Fruit fly (Drosophila melanogaster) whole organism, embryonic: ENCODE results near the gene CG14657.

Experiments
- Bdp1 ChIP-seq: fragments of 200-800 bp; sonication (Bioruptor generic); optimal IDR thresholded peaks from 3 replicates; lab custom pipeline; 2016; ENCODE audit warnings: missing biosample characterization, missing genetic modification characterization
- CG10654 ChIP-seq: fragments of 200-800 bp; sonication (Bioruptor generic); optimal IDR thresholded peaks from 2 replicates; lab custom pipeline; 2016; ENCODE audit warnings: missing biosample characterization, missing genetic modification characterization
- CG12299 ChIP-seq: fragments of 200-800 bp; sonication (Bioruptor generic); optimal IDR thresholded peaks from 2 replicates; lab custom pipeline; 2018; ENCODE audit warnings: missing biosample characterization, mild to moderate bottlenecking, missing genetic modification characterization
- CG13287 ChIP-seq: fragments of 200-800 bp; sonication (Bioruptor generic); IDR thresholded peaks from 2 replicates; pipeline ENCODE4 v1.3.6; 2022; ENCODE audit warnings: missing biosample characterization, missing genetic modification characterization; ENCODE audit not compliant: partially characterized antibody
- CG13624 ChIP-seq: fragments of 200-800 bp; sonication (Bioruptor generic); optimal IDR thresholded peaks from 2 replicates; lab custom pipeline; 2016; ENCODE audit warnings: missing biosample characterization, missing genetic modification characterization
- CG14050 ChIP-seq: fragments of 200-800 bp; sonication (Bioruptor generic); IDR thresholded peaks from 3 replicates; pipeline ENCODE4 v1.3.6; 2022; ENCODE audit warnings: missing biosample characterization, missing genetic modification characterization
- CG14710 ChIP-seq: fragments of 200-800 bp; sonication (Bioruptor generic); optimal IDR thresholded peaks from 3 replicates; lab custom pipeline; 2019; ENCODE audit warnings: missing biosample characterization, mild to moderate bottlenecking, missing genetic modification characterization, moderate library complexity
- CG15514 ChIP-seq: fragments of 200-800 bp; sonication (Bioruptor generic); optimal IDR thresholded peaks from 3 replicates; lab custom pipeline; 2017; ENCODE audit warnings: missing biosample characterization, missing genetic modification characterization, mild to moderate bottlenecking, moderate library complexity, missing genetic modification reagents
- CG17361 ChIP-seq: fragments of 200-800 bp; sonication (Bioruptor generic); IDR thresholded peaks from 3 replicates; pipeline ENCODE4 v1.3.6; 2022; ENCODE audit warnings: missing biosample characterization, missing genetic modification characterization
- CG18619 ChIP-seq: fragments of 200-800 bp; sonication (Bioruptor generic); optimal IDR thresholded peaks from 3 replicates; lab custom pipeline; 2017; ENCODE audit warnings: missing biosample characterization, mild to moderate bottlenecking, missing genetic modification characterization
- CG2712 ChIP-seq: fragments of 200-800 bp; optimal IDR thresholded peaks from 3 replicates; lab custom pipeline; 2019; ENCODE audit warnings: missing biosample characterization, mild to moderate bottlenecking, missing genetic modification characterization, moderate library complexity
- CG30431 ChIP-seq: fragments of 200-800 bp; sonication (Bioruptor generic); optimal IDR thresholded peaks from 2 replicates; lab custom pipeline; 2017; ENCODE audit warnings: missing biosample characterization, missing genetic modification characterization
- CG32532 ChIP-seq: fragments of 200-800 bp; sonication (Bioruptor generic); IDR thresholded peaks from 2 replicates; pipeline ENCODE4 v1.3.6; 2022; ENCODE audit warnings: missing biosample characterization, missing genetic modification characterization
- CG3281 ChIP-seq: fragments of 200-800 bp; sonication (Bioruptor generic); optimal IDR thresholded peaks from 3 replicates; lab custom pipeline; 2017; ENCODE audit warnings: missing biosample characterization, mild to moderate bottlenecking, missing genetic modification characterization
- CG34422 ChIP-seq: fragments of 200-800 bp; sonication (Bioruptor generic); IDR thresholded peaks from 3 replicates; pipeline ENCODE4 v1.3.6; 2022; ENCODE audit warnings: missing biosample characterization, missing genetic modification characterization
- CG6683 ChIP-seq: fragments of 200-800 bp; sonication (Bioruptor generic); optimal IDR thresholded peaks from 2 replicates; lab custom pipeline; 2017; ENCODE audit warnings: missing biosample characterization, mild to moderate bottlenecking, missing genetic modification characterization, missing genetic modification reagents
- CG7745 ChIP-seq: fragments of 200-800 bp; sonication (Bioruptor generic); optimal IDR thresholded peaks from 2 replicates; lab custom pipeline; 2018; ENCODE audit warnings: missing biosample characterization, mild to moderate bottlenecking, missing genetic modification characterization, moderate library complexity
- CG8478 ChIP-seq: fragments of >200 bp; optimal IDR thresholded peaks from 2 replicates; lab custom pipeline; 2018
- CG9727 ChIP-seq: fragments of 200-800 bp; sonication (Bioruptor generic); optimal IDR thresholded peaks from 3 replicates; lab custom pipeline; 2017; ENCODE audit warnings: missing biosample characterization, mild to moderate bottlenecking, missing genetic modification characterization
- CG9797 ChIP-seq: fragments of 200-800 bp; sonication (Bioruptor generic); optimal IDR thresholded peaks from 3 replicates; lab custom pipeline; 2018; ENCODE audit warnings: missing biosample characterization, mild to moderate bottlenecking, missing genetic modification characterization
- Dll ChIP-seq: fragments of 200-800 bp; sonication (Bioruptor generic); IDR thresholded peaks from 4 replicates; pipeline ENCODE4 v1.3.6; 2022; ENCODE audit warnings: missing biosample characterization, missing genetic modification characterization; ENCODE audit not compliant: partially characterized antibody
- Dref ChIP-seq: fragments of 200-800 bp; sonication (Bioruptor generic); IDR thresholded peaks from 2 replicates; pipeline ENCODE4 v1.3.6; 2022; ENCODE audit warnings: missing biosample characterization, missing genetic modification characterization
- Elba2 ChIP-seq: fragments of 200-800 bp; sonication (Bioruptor generic); optimal IDR thresholded peaks from 3 replicates; lab custom pipeline; 2016; ENCODE audit warnings: missing biosample characterization, missing genetic modification characterization
- Ets97D ChIP-seq: fragments of 200-800 bp; sonication (Bioruptor generic); optimal IDR thresholded peaks from 3 replicates; lab custom pipeline; 2016; ENCODE audit warnings: missing biosample characterization, missing genetic modification characterization
- H2.0 ChIP-seq: fragments of 200-800 bp; sonication (Bioruptor generic); IDR thresholded peaks from 2 replicates; pipeline ENCODE4 v1.3.6; 2022; ENCODE audit warnings: missing biosample characterization, missing genetic modification characterization
- HmgD ChIP-seq: fragments of 200-800 bp; sonication (Bioruptor generic); optimal IDR thresholded peaks from 3 replicates; lab custom pipeline; 2016; ENCODE audit warnings: missing biosample characterization, missing genetic modification characterization
- Lhr ChIP-seq: fragments of 200-800 bp; sonication (Bioruptor generic); optimal IDR thresholded peaks from 3 replicates; lab custom pipeline; 2017; ENCODE audit warnings: mild to moderate bottlenecking, missing biosample characterization, missing genetic modification reagents, missing genetic modification characterization
- MBD-R2 ChIP-seq: fragments of 200-800 bp; sonication (Bioruptor generic); IDR thresholded peaks from 2 replicates; pipeline ENCODE4 v1.3.6; 2022; ENCODE audit warnings: missing biosample characterization, missing genetic modification characterization
- Med ChIP-seq: fragments of 200-800 bp; sonication (Bioruptor generic); peaks from one replicate; lab custom pipeline; 2016; ENCODE audit warnings: missing biosample characterization, missing genetic modification characterization, mild to moderate bottlenecking, inconsistent platforms, moderate library complexity
- Nf-YC ChIP-seq: fragments of 200-800 bp; optimal IDR thresholded peaks from 3 replicates; lab custom pipeline; 2019; ENCODE audit warnings: missing biosample characterization, mild to moderate bottlenecking, missing genetic modification characterization, moderate library complexity
- Opbp ChIP-seq: fragments of 200-800 bp; sonication (Bioruptor generic); IDR thresholded peaks from 3 replicates; pipeline ENCODE4 v1.3.6; 2022; ENCODE audit warnings: missing biosample characterization, missing genetic modification characterization; ENCODE audit not compliant: partially characterized antibody
- Ptx1 ChIP-seq: fragments of 200-800 bp; sonication (Bioruptor generic); IDR thresholded peaks from 2 replicates; pipeline ENCODE4 v1.3.6; 2022; ENCODE audit warnings: missing biosample characterization, missing genetic modification characterization
- Sin3A ChIP-seq: fragments of >200 bp; optimal IDR thresholded peaks from 2 replicates; lab custom pipeline; 2018
- Stat92E ChIP-seq, 3 experiments: fragments of >200 bp in 2 of 3; fragments of 200-800 bp in 1 of 3; sonication (Bioruptor generic) in 1 of 3; optimal IDR thresholded peaks; 2 replicates each; lab custom pipeline; 2017 to 2019; ENCODE audit warnings: missing biosample characterization in 3 of 3, missing genetic modification characterization in 3 of 3, mild to moderate bottlenecking in 1 of 3, moderate library complexity in 1 of 3
- ato ChIP-seq: fragments of 200-800 bp; sonication (Bioruptor generic); IDR thresholded peaks from 2 replicates; pipeline ENCODE4 v1.3.6; 2022; ENCODE audit warnings: missing biosample characterization, missing genetic modification characterization; ENCODE audit not compliant: partially characterized antibody
- bbx ChIP-seq: fragments of 200-800 bp; sonication (Bioruptor generic); IDR thresholded peaks from 2 replicates; pipeline ENCODE4 v1.3.6; 2022; ENCODE audit warnings: missing biosample characterization, missing genetic modification characterization; ENCODE audit not compliant: partially characterized antibody
- bsh ChIP-seq, 2 experiments: fragments of 200-800 bp; sonication (Bioruptor generic); optimal IDR thresholded peaks; 2 replicates each; lab custom pipeline; 2017 to 2018; ENCODE audit warnings: mild to moderate bottlenecking in 2 of 2, missing biosample characterization in 2 of 2, missing genetic modification characterization in 2 of 2, moderate library complexity in 1 of 2
- fd102C ChIP-seq: fragments of 200-800 bp; sonication (Bioruptor generic); optimal IDR thresholded peaks from 2 replicates; lab custom pipeline; 2018; ENCODE audit warnings: missing biosample characterization, mild to moderate bottlenecking, missing genetic modification characterization, moderate library complexity
- fd3F ChIP-seq: fragments of 200-800 bp; sonication (Bioruptor generic); optimal IDR thresholded peaks from 2 replicates; lab custom pipeline; 2018; ENCODE audit warnings: missing biosample characterization, mild to moderate bottlenecking, missing genetic modification characterization, moderate library complexity
- gsb-n ChIP-seq: fragments of 200-800 bp; sonication (Bioruptor generic); optimal IDR thresholded peaks from 3 replicates; lab custom pipeline; 2018; ENCODE audit warnings: missing biosample characterization, mild to moderate bottlenecking, missing genetic modification characterization
- ham ChIP-seq: fragments of 200-800 bp; sonication (Bioruptor generic); IDR thresholded peaks from 2 replicates; pipeline ENCODE4 v1.3.6; 2022; ENCODE audit warnings: missing biosample characterization, missing genetic modification characterization
- inv ChIP-seq: fragments of 200-800 bp; sonication (Bioruptor generic); IDR thresholded peaks from 2 replicates; pipeline ENCODE4 v1.3.6; 2022; ENCODE audit warnings: missing biosample characterization, missing genetic modification characterization; ENCODE audit not compliant: partially characterized antibody
- knrl ChIP-seq: fragments of 200-800 bp; sonication (Bioruptor generic); IDR thresholded peaks from 3 replicates; pipeline ENCODE4 v1.3.6; 2022; ENCODE audit warnings: missing biosample characterization, missing genetic modification characterization; ENCODE audit not compliant: partially characterized antibody
- lab ChIP-seq: fragments of 200-800 bp; sonication (Bioruptor generic); optimal IDR thresholded peaks from 3 replicates; lab custom pipeline; 2017; ENCODE audit warnings: missing biosample characterization, missing genetic modification characterization, mild to moderate bottlenecking, moderate library complexity, missing genetic modification reagents
- mld ChIP-seq: fragments of 200-800 bp; sonication (Bioruptor generic); IDR thresholded peaks from 3 replicates; pipeline ENCODE4 v1.3.6; 2022; ENCODE audit warnings: missing biosample characterization, missing genetic modification characterization; ENCODE audit not compliant: partially characterized antibody
- nmo ChIP-seq: fragments of 200-800 bp; sonication (Bioruptor generic); optimal IDR thresholded peaks from 2 replicates; lab custom pipeline; 2018; ENCODE audit warnings: missing biosample characterization, mild to moderate bottlenecking, missing genetic modification characterization, moderate library complexity
- pho ChIP-seq: fragments of 200-800 bp; sonication (Bioruptor generic); optimal IDR thresholded peaks from 2 replicates; lab custom pipeline; 2016; ENCODE audit warnings: missing biosample characterization, missing genetic modification characterization
- sens ChIP-seq: fragments of 200-800 bp; sonication (Bioruptor generic); peaks from one replicate; lab custom pipeline; 2016; ENCODE audit warnings: missing biosample characterization, missing genetic modification characterization
- sob ChIP-seq: fragments of 200-800 bp; sonication (Bioruptor generic); IDR thresholded peaks from 2 replicates; pipeline ENCODE4 v1.3.6; 2022; ENCODE audit warnings: missing biosample characterization, missing genetic modification characterization
- tgo ChIP-seq: fragments of 200-800 bp; sonication (Bioruptor generic); IDR thresholded peaks from 3 replicates; pipeline ENCODE4 v1.3.6; 2022; ENCODE audit warnings: missing biosample characterization, missing genetic modification characterization

The CG14657 gene

DNA sequence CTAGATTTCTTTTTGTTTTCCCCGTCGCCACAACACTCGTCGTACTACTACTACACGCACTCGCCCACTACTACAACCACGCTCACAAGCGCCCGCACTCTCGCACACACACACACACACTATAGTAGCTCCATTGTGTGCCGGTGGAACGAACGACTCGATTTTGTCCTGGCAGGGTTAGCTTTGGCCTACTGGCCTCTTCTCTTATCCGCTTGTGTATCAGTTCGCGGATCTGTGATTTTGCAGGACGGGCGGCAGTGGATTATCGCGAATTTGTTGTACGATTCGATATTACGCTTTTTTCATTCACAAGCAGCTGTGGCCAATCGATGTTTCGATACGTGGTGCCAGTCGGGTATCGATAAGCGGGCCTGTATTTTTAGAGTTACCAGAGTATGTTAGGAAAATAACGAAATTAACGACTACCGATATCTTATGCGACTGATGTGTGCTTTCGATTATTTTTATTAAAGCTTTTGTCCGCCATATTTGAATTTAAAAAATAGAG, at the start of gene CG14657:
Gene CG14657, minus strand, starts transcription at position 335 of the 508 bp plus-strand sequence.
- TF ChIP-seq Elba2 (no peak), Lhr (peak; percentile 96), Ptx1 (GFP tag; lab: Robert Waterston, UW) (no peak), Med (peak; percentile 77), CG13624 (GFP tag; lab: Kevin White, UChicago) (peak; percentile 14), fd3F (no peak), H2.0 (GFP tag; lab: Robert Waterston, UW) (no peak), CG8478 (peak; percentile 93), CG10654 (GFP tag; lab: Kevin White, UChicago) (no peak), CG9797 (GFP tag; lab: Kevin White, UChicago) (peak; percentile 87), bbx (GFP tag; lab: Robert Waterston, UW) (peak; percentile 96), Stat92E (GFP tag; optimal IDR thresholded peaks at IDR 0.05; lab: Kevin White, UChicago) (peak in 1 of 3 experiments; percentile 90), CG6683 (GFP tag; lab: Kevin White, UChicago) (peak; percentile 44), Opbp (GFP tag; lab: Robert Waterston, UW) (peak; percentile 93), Dll (peak; percentile 98), CG7745 (no peak), CG17361 (GFP tag; lab: Robert Waterston, UW) (peak; percentile 46; the same call in 2 of the 3 replicates), HmgD (GFP tag; lab: Kevin White, UChicago) (peak; percentile 59), sob (GFP tag; lab: Robert Waterston, UW) (no peak), knrl (GFP tag; lab: Robert Waterston, UW) (peak; percentile 86), CG9727 (GFP tag; lab: Kevin White, UChicago) (peak; percentile 27), mld (peak; percentile 90), nmo (peak; percentile 29), CG15514 (GFP tag; lab: Kevin White, UChicago) (peak; percentile 27), CG32532 (no peak), CG12299 (tag; lab: Kevin White, UChicago) (peak; percentile 60), CG2712 (tag; lab: Kevin White, UChicago) (peak; percentile 80), gsb-n (no peak), Sin3A (lab: Kevin White, UChicago) (peak; percentile 75), Ets97D (GFP tag; lab: Kevin White, UChicago) (peak; percentile 73), CG14710 (tag; lab: Kevin White, UChicago) (peak; percentile 49), lab (no peak), Dref (GFP tag; lab: Robert Waterston, UW) (peak; percentile 96), Bdp1 (GFP tag; lab: Kevin White, UChicago) (no peak), CG14050 (GFP tag; lab: Robert Waterston, UW) (no peak), CG13287 (GFP tag; lab: Robert Waterston, UW) (peak; percentile 98), CG34422 (GFP tag; lab: Robert Waterston, UW) (peak; percentile 76; the same call in 1 of the 3 replicates), pho (peak; percentile 3), tgo (GFP tag; lab: Robert Waterston, UW) (no peak), bsh (GFP tag; optimal IDR thresholded peaks at IDR 0.05; lab: Kevin White, UChicago) (peak in 1 of 2 experiments; percentile 7), Nf-YC (peak; percentile 47), CG18619 (GFP tag; lab: Kevin White, UChicago) (no peak), ato (GFP tag; lab: Robert Waterston, UW) (peak; percentile 93), sens (GFP tag; lab: Kevin White, UChicago) (no peak), MBD-R2 (GFP tag; lab: Robert Waterston, UW) (peak; percentile 62), ham (no peak), fd102C (no peak), CG3281 (GFP tag; lab: Kevin White, UChicago) (peak; percentile 31), inv (GFP tag; lab: Robert Waterston, UW) (peak; percentile 87), CG30431 (GFP tag; lab: Kevin White, UChicago) (no peak)
